Fruit fly (Drosophila melanogaster) whole organism: ENCODE measurements around the gene CG14857.

Experiments used
- CG8478 ChIP-seq: fragments of >200 bp; optimal IDR thresholded peaks from 2 replicates; lab custom pipeline; 2018; ENCODE audit warnings: inconsistent platforms
- Dll ChIP-seq: fragments of >200 bp; optimal IDR thresholded peaks from 2 replicates; lab custom pipeline; 2017
- EcR ChIP-seq, 2 experiments: fragments of >200 bp; optimal IDR thresholded peaks; 2 replicates each; lab custom pipeline; 2017; ENCODE audit warnings: missing biosample characterization in 2 of 2, missing genetic modification characterization in 2 of 2, missing genetic modification reagents in 2 of 2
- pan ChIP-seq: fragments of >200 bp; optimal IDR thresholded peaks from 2 replicates; lab custom pipeline; 2017
- psq ChIP-seq: fragments of >200 bp; optimal IDR thresholded peaks from 2 replicates; lab custom pipeline; 2017
- usp ChIP-seq: fragments of >200 bp; optimal IDR thresholded peaks from 2 replicates; lab custom pipeline; 2017; ENCODE audit warnings: missing biosample characterization, missing genetic modification characterization, mixed read lengths

CG14857 gene

DNA sequence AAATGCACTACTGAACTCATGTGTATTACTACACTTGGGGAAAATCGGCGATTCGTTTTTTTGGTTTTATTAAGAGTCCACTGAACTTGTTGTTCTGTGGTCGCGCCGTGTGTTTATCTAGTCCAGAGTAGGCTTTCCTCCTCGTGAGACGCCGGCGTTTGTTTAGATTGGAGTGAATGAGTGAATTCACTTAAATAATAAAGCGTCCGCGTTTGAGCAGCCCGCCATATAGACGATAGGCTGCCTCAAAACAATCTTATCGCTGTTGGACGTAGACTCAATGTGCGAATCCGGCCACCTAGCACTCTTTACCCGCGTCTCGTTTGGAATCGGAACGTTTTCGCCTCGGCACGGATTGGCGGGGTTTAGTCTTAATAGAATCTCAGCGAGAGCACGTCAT is at the start of gene CG14857:
Gene CG14857, plus strand, starts transcription at position 367 of the 400 bp plus-strand sequence.
- TF ChIP-seq CG8478 (lab: Kevin White, UChicago) = no peak
- no peak for TF ChIP-seq usp (GFP tag; lab: Kevin White, UChicago)
- TF ChIP-seq pan (lab: Kevin White, UChicago) = no peak
- TF ChIP-seq EcR (GFP tag; optimal IDR thresholded peaks at IDR 0.05; lab: Kevin White, UChicago) = no peak
- no peak for TF ChIP-seq psq
- TF ChIP-seq Dll = no peak

DNA sequence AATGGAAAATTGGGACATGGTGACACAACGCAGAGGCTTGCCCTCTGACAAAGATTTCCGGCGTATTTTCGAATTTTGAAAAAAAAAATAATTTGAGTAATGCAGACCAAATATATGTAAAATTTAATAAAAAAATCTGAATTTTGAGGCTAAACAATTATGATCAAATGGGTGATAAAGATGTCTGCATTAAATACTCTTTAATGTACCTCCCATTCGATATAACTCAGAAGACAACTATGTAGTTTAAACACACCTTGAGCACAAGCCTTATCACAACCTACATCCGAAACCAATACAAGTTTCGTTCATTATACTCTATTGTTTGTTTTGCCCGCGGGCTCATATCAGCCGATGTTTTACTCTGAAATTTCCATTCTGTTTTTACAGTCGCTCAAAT is 47.2 kb upstream of the CG14857 start, which contains the start of gene CG7362:
Gene CG7362, minus strand, starts transcription at position 101 of the 400 bp plus-strand sequence.
- TF ChIP-seq usp (GFP tag; lab: Kevin White, UChicago) (no peak), Dll (no peak), CG8478 (lab: Kevin White, UChicago) (no peak), pan (lab: Kevin White, UChicago) (no peak), psq (no peak), EcR (GFP tag; optimal IDR thresholded peaks at IDR 0.05; lab: Kevin White, UChicago) (no peak)

DNA sequence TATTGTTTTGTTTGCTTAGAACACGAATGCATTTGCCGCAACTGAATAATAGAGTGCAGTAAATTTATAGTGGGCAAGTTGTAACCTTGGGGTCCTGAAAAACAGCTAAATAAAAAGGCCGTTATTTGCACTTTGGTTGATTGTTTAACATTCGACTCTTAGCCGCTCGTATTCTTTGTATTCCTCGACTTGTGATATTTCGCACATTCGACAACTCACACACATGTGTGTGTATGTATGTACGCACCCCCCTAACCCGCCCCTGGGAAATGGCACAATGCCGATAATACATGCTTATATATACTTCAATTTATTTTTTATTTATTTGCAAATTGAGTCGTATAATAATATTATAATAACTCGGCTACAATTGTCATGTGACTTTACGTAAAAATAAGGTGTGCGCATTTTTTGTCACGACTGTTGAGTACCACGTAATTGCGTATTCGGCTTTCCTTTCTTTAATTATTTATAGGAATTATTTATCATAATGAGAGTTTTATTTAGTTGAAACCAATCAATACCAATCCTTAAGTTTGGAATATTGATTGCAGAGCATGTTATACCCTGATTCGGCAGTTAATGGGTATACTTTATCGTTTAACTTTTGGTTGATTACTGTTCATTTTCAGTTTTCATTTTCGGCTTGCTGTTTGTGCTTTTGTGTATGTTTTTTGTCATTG is 46.6 kb upstream of the CG14857 start:
- TF ChIP-seq pan (lab: Kevin White, UChicago) (peak; percentile 83), EcR (GFP tag; optimal IDR thresholded peaks at IDR 0.05; lab: Kevin White, UChicago) (no peak), usp (GFP tag; lab: Kevin White, UChicago) (no peak)

DNA sequence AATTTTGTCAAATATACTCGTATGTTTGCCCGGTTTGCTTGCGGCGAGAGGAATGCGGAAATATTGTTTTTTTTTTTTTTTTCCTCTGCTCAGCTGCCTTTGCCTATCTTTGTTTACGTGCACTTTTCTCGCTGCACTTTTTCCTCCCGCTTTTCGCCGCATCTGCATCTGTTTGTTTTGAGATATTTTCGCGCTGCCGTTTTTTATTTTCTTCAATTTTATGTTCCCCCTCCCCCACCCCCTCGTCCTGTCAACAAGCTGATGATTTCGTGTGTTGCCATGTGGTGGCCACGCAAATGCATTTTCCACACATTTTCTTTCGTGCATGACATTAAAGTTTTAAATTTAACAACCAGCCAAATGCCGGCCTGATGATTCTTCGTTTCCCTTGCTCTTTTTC is 45.5 kb upstream of the CG14857 start:
- TF ChIP-seq CG8478 (lab: Kevin White, UChicago) = no peak
- no peak for TF ChIP-seq psq
- no peak for TF ChIP-seq usp (GFP tag; lab: Kevin White, UChicago)
- no peak for TF ChIP-seq EcR (GFP tag; optimal IDR thresholded peaks at IDR 0.05; lab: Kevin White, UChicago)
- TF ChIP-seq Dll = no peak
- no peak for TF ChIP-seq pan (lab: Kevin White, UChicago)

DNA sequence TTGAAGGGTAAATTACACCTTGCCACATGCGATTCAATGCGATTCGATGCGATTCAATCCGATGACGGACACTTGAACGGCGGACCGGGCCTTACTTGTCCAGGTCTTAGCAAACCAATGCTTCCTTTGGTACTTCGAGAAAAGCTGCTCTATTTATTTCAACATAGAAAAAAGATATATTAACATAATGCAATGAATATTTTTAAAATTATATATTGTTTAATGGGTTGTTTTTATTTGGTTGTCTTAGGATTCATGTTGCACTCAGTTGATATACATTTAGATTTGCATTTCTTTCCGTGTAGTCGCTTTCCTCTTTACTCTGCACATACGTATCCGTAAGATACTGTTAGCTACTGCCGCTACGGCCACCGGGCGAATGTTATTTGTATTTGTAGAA is 43.2 kb upstream of the CG14857 start:
- TF ChIP-seq usp (GFP tag; lab: Kevin White, UChicago) = no peak
- TF ChIP-seq Dll = no peak
- no peak for TF ChIP-seq psq
- TF ChIP-seq CG8478 (lab: Kevin White, UChicago) = no peak
- no peak for TF ChIP-seq pan (lab: Kevin White, UChicago)
- TF ChIP-seq EcR (GFP tag; optimal IDR thresholded peaks at IDR 0.05; lab: Kevin White, UChicago) = no peak

DNA sequence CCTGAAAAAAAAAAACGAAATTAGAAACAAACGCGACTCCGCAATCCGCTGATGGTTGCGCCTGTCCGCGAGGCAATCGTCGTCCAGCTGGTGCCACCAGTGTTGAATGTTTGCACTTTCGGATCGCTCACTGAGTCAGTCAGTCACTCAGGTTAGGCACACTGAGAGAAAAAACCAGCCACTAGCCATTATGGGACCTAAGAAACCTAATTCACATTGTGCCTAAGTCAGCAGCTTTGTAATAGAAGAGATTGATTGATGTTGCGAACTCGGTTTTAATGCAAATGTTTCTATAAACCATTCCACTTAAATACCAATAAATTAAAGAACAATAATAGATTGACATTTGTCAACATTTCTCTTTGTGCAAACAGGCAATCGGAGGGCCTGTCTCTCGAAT is 40.5 kb upstream of the CG14857 start:
- no peak for TF ChIP-seq psq
- TF ChIP-seq CG8478 (lab: Kevin White, UChicago) = no peak
- TF ChIP-seq pan (lab: Kevin White, UChicago) = no peak
- no peak for TF ChIP-seq usp (GFP tag; lab: Kevin White, UChicago)
- TF ChIP-seq EcR (GFP tag; optimal IDR thresholded peaks at IDR 0.05; lab: Kevin White, UChicago) = no peak
- TF ChIP-seq Dll = no peak

DNA sequence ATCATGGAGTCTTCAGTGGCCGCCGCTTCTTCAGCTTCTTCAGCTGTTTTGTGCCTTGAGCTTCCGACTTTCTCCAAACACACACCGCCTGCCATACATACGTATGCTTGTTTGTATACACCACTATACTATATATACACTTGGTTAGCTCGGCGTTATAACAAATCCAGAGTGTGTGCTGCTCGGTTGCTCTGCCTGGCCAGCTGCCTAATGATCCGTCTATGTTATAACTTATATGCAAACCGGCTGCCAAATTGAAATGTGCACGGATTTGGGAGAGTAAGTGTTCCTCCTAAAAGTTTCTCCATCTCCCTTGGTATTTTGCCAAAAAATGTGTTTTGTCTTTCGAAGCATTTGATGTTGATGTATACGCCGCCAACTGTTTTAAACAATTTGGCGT is 38.1 kb upstream of the CG14857 start:
- TF ChIP-seq EcR (GFP tag; optimal IDR thresholded peaks at IDR 0.05; lab: Kevin White, UChicago) (no peak), usp (GFP tag; lab: Kevin White, UChicago) (no peak), psq (no peak)

DNA sequence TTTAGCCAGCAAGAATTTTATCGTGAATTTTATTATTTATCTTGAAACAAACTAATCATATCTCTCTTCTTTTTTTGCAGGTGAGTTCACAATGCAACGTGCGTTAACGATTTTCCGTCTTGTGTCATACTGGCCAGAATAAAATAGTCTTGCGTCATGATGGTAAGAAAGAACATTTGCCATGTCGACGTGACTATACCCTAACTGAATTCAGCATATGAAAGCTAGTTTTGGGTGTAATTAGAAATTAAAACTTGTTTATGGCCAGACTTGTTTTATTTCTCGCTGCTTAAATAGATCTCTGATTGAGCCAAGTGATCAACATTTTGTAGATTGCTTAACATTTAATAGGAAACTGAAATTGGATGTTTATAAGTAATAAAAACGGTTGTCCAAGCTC is 37.4 kb upstream of the CG14857 start:
- TF ChIP-seq usp (GFP tag; lab: Kevin White, UChicago) = no peak
- TF ChIP-seq pan (lab: Kevin White, UChicago) = no peak
- no peak for TF ChIP-seq Dll
- TF ChIP-seq EcR (GFP tag; optimal IDR thresholded peaks at IDR 0.05; lab: Kevin White, UChicago) = no peak
- TF ChIP-seq psq = no peak
- TF ChIP-seq CG8478 (lab: Kevin White, UChicago) = no peak

DNA sequence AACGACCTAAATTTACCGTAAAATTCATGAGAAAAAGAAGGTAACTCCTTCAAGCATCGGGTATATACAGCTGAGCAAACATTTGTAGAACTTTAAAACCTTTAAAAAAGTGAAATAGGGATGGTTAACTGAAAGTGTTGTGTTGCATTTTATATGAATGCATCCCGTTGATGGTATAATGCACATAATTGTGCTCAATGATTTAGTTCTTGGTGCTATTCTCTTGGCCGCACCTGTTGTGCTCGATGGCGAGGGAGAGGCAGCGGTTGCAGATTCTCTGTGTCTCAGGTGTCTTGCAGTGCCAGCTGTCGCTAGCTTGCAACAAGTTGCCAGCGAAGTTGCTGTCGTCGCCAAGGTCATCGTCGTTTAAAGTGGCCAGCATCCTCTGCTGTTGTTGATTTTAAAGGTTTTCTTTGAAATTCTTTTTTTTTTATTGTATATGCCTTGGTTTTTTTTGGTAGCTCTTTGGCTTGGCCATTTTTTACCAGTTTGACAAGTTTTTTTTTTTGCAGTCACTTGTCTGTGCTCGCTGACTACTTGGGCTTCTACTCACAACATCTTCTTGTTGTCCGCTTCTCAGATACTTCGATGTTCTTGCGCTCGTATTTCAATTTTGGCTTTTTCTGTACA is 36.1 kb upstream of the CG14857 start:
- no peak for TF ChIP-seq usp (GFP tag; lab: Kevin White, UChicago)
- TF ChIP-seq Dll = no peak
- no peak for TF ChIP-seq EcR (GFP tag; optimal IDR thresholded peaks at IDR 0.05; lab: Kevin White, UChicago)
- no peak for TF ChIP-seq psq
- TF ChIP-seq CG8478 (lab: Kevin White, UChicago) = no peak
- TF ChIP-seq pan (lab: Kevin White, UChicago) = no peak

DNA sequence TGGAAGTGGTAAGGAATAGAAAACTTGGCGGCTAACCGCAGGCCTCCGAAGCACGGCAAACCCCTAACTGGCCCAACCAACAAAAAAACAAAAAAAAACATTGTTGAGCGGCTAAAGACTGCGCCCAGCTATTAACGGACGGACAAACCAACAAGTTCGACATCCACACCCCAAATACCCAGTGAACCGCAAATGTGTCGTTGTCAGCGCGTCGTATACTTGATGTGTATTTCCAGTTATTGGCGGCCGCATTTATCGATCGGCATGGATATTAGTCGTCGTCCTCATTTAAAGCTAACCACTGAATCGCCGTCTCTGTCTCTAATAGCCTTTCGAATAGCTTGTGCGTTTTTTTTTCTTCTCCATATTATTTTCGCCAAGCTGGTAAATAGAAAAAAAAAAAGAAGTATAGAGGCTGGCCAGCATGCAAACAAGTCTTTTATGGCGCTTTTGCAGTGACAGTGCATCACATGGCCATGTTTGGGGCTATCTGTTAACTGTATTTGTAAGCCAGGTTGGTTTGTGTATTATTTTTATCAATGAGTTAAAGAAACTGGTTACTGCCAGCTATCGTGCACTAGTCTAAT is 35.0 kb upstream of the CG14857 start:
- TF ChIP-seq pan (lab: Kevin White, UChicago) (no peak), EcR (GFP tag; optimal IDR thresholded peaks at IDR 0.05; lab: Kevin White, UChicago) (no peak), CG8478 (lab: Kevin White, UChicago) (no peak), psq (no peak), Dll (no peak), usp (GFP tag; lab: Kevin White, UChicago) (no peak)

DNA sequence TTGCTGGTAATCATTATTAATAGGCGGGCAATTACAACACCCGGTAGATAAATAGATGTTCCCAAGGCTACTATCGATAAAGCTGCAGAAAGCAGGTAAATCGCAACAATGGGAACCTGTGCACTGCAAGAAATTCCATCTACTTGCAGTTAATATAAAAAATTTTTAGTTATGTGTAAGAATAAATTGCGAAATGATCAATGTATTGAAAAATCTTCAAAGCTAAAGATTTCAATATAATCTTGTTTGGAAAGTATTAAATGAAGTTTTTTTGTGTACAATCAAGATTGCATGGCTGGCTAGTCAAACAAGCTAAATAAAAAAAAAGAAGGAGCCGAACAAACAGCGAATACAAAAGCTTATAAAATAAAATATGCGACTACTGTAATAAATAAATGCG is 26.2 kb upstream of the CG14857 start:
- TF ChIP-seq Dll = no peak
- no peak for TF ChIP-seq usp (GFP tag; lab: Kevin White, UChicago)
- TF ChIP-seq psq = no peak
- TF ChIP-seq CG8478 (lab: Kevin White, UChicago) = no peak
- TF ChIP-seq EcR (GFP tag; optimal IDR thresholded peaks at IDR 0.05; lab: Kevin White, UChicago) = no peak
- no peak for TF ChIP-seq pan (lab: Kevin White, UChicago)

DNA sequence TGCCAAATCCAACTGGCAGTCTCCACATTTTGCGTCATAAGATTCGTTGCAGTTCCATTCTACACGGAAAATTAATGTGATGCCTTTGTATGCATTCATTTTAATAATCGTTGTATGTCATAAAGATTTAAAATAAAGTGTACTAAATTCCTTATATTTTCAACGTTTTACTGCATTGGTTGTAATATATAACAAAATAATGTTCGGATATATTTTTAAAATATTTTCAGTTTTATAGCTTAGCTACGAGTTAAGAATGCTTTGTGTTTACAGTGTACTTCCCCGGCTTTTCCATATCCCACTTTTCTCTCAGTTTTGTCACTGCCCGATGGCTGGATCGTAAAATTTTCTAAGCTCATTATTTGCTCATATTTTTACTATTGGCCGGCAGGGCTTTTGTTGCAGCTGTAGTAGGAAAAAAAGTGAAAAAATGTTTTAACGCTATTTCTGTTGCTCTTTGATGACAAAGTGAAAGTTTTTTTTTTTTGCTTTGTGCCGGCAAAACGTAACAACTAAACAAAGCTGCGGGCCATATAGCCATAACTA is 21.8 kb upstream of the CG14857 start:
- TF ChIP-seq usp (GFP tag; lab: Kevin White, UChicago) (no peak), EcR (GFP tag; optimal IDR thresholded peaks at IDR 0.05; lab: Kevin White, UChicago) (no peak), psq (no peak), Dll (no peak), pan (lab: Kevin White, UChicago) (no peak), CG8478 (lab: Kevin White, UChicago) (no peak)
